Worm (Caenorhabditis elegans): Measurements from ENCODE around the gene madf-4.

The madf-4 gene

DNA sequence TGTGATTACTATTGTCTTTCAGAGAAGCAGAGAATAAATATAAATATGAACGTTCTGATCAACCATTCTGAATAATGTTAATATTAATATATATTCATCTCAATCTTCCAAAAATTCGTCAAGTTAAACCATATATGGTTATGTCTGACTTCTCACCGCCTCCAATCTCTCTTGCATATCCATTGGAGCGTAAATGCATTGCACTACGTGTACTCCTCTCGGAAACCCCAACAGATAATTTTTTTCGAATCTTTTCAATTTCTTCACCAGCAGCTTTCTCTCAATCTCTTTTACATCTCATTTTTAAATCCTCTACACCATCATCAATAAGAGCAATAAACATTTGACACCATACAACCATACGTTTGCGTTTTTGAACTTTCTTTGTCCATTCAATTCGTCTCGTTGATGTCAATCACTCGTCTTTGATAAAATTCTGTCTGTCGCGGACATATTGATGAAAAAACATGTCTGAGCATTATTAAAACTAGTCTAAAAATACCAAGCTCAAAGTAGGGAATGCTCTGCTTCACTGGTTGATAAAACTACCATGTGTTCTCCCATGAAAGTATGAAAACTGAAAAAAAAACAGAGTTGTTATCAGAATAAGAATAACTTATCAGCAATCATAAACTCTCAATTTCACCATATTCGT is 41.1 kb upstream of the madf-4 start:
- TF ChIP-seq nhr-43 (tag; optimal IDR thresholded peaks at IDR 0.05; ENCODE audit: poor library complexity, severe bottlenecking) = peak; percentile 52
- no peak for TF ChIP-seq unc-39 (tag; optimal IDR thresholded peaks at IDR 0.05)
- TF ChIP-seq nhr-67 (tag; optimal IDR thresholded peaks at IDR 0.05) = no peak
- TF ChIP-seq jun-1 (tag; optimal IDR thresholded peaks at IDR 0.05) = peak; percentile 8
- no peak for TF ChIP-seq fkh-10 (GFP tag; optimal IDR thresholded peaks at IDR 0.05)
- TF ChIP-seq elt-2 (tag; optimal IDR thresholded peaks at IDR 0.05) = peak; percentile 79
- peak; percentile 57 for TF ChIP-seq hmg-11 (tag; optimal IDR thresholded peaks at IDR 0.05)
- TF ChIP-seq eor-1 (tag; optimal IDR thresholded peaks at IDR 0.05) = no peak
- peak; percentile 50 for TF ChIP-seq pqm-1 (tag; optimal IDR thresholded peaks at IDR 0.05)
- TF ChIP-seq ztf-4 (tag; optimal IDR thresholded peaks at IDR 0.05) = no peak
- TF ChIP-seq elt-3 (tag; optimal IDR thresholded peaks at IDR 0.05) = no peak
- TF ChIP-seq lsy-12 (tag; optimal IDR thresholded peaks at IDR 0.05) = no peak
- TF ChIP-seq snpc-4 (tag; optimal IDR thresholded peaks at IDR 0.05) = peak; percentile 42
- TF ChIP-seq lin-15B (tag; optimal IDR thresholded peaks at IDR 0.05) = peak; percentile 73
- peak; percentile 41 for TF ChIP-seq nhr-25 (tag; optimal IDR thresholded peaks at IDR 0.05)
- TF ChIP-seq sea-2 (GFP tag; optimal IDR thresholded peaks at IDR 0.05) = no peak
- TF ChIP-seq nhr-11 (tag; optimal IDR thresholded peaks at IDR 0.05) = no peak
- no peak for TF ChIP-seq egl-27 (tag; optimal IDR thresholded peaks at IDR 0.05)
- TF ChIP-seq skn-1 (tag; optimal IDR thresholded peaks at IDR 0.05) = peak; percentile 31
- peak; percentile 44 for TF ChIP-seq nhr-23 (tag; optimal IDR thresholded peaks at IDR 0.05)
- TF ChIP-seq ceh-16 (tag; optimal IDR thresholded peaks at IDR 0.05) = no peak
- no peak for TF ChIP-seq elt-1 (tag; optimal IDR thresholded peaks at IDR 0.05)
- no peak for TF ChIP-seq mdl-1 (tag; optimal IDR thresholded peaks at IDR 0.05)
- TF ChIP-seq nhr-77 (tag; optimal IDR thresholded peaks at IDR 0.05) = no peak
- no peak for TF ChIP-seq zag-1 (tag; optimal IDR thresholded peaks at IDR 0.05)
- no peak for TF ChIP-seq daf-12 (tag; optimal IDR thresholded peaks at IDR 0.05)
- TF ChIP-seq egl-5 (tag; optimal IDR thresholded peaks at IDR 0.05) = no peak
- no peak for TF ChIP-seq nhr-28 (tag; optimal IDR thresholded peaks at IDR 0.05)
- no peak for TF ChIP-seq nhr-76 (tag; optimal IDR thresholded peaks at IDR 0.05)
- TF ChIP-seq ceh-9 (tag; optimal IDR thresholded peaks at IDR 0.05) = no peak
- peak; percentile 53 for TF ChIP-seq nfya-1 (tag; optimal IDR thresholded peaks at IDR 0.05; ENCODE audit: insufficient read depth)
- no peak for TF ChIP-seq nhr-12 (tag; optimal IDR thresholded peaks at IDR 0.05)
- no peak for TF ChIP-seq aly-2 (tag; optimal IDR thresholded peaks at IDR 0.05)
- TF ChIP-seq ceh-28 (tag; optimal IDR thresholded peaks at IDR 0.05) = no peak
- TF ChIP-seq R02D3.7 (tag; optimal IDR thresholded peaks at IDR 0.05) = no peak
- no peak for TF ChIP-seq ama-1 (optimal IDR thresholded peaks at IDR 0.05)
- TF ChIP-seq lin-39 (tag; optimal IDR thresholded peaks at IDR 0.05) = peak; percentile 38
- no peak for TF ChIP-seq ceh-82 (tag; optimal IDR thresholded peaks at IDR 0.05)
- no peak for TF ChIP-seq mml-1 (tag; optimal IDR thresholded peaks at IDR 0.05)
- TF ChIP-seq ZK546.5 (tag; optimal IDR thresholded peaks at IDR 0.05) = no peak
- TF ChIP-seq nhr-237 (tag; optimal IDR thresholded peaks at IDR 0.05) = no peak
- no peak for TF ChIP-seq fos-1 (tag; optimal IDR thresholded peaks at IDR 0.05)
- TF ChIP-seq unc-62 (GFP tag; optimal IDR thresholded peaks at IDR 0.05) = no peak
- no peak for TF ChIP-seq tbx-2 (tag; optimal IDR thresholded peaks at IDR 0.05)
- peak; percentile 76 for TF ChIP-seq pha-4 (tag; optimal IDR thresholded peaks at IDR 0.05)
- no peak for TF ChIP-seq ztf-11 (tag; optimal IDR thresholded peaks at IDR 0.05)
- no peak for TF ChIP-seq fkh-2 (tag; optimal IDR thresholded peaks at IDR 0.05)

Measured in whole organism, L3 larva.